Fruit fly (Drosophila melanogaster) S2 (cell line): ENCODE measurements around the gene CG10565.

ENCODE experiments used
- CG8478 ChIP-seq: fragments of >200 bp; optimal IDR thresholded peaks from 2 replicates; lab custom pipeline; 2018
- CTCF ChIP-seq, 2 experiments: fragments of >200 bp; optimal IDR thresholded peaks; 2 replicates each; lab custom pipeline; 2018

DNA sequence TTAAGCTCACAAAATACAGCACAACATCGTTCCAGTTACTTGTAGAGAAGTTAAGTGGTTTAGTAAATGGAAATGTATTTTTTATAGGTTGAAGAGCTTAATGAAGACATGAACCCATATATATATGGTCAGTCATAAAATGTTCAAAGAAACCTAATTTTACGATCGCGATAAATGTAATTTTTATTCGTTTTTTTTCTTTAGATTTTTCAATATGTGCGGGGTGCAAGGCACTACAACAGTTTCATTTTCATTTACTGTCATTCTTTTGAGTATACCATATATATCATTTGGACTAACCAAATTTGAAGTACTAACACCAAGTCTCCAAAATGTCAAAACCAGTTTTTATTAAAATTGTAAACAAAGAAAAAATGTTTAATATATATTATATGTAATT is 12.7 kb downstream of the CG10565 start, which contains the start of gene CG33284:
- TF ChIP-seq CG8478 (lab: Kevin White, UChicago) (no peak), CTCF (optimal IDR thresholded peaks at IDR 0.05; lab: Kevin White, UChicago) (no peak)
